Fruit fly (Drosophila melanogaster) whole organism, embryonic: ENCODE data around the gene CG12290.

Experiments used
- Aef1 ChIP-seq: fragments of 200-800 bp; sonication (Bioruptor generic); IDR thresholded peaks from 3 replicates; pipeline ENCODE4 v1.3.6; 2022; ENCODE audit warnings: missing biosample characterization, missing genetic modification characterization
- C15 ChIP-seq: fragments of 200-800 bp; sonication (Bioruptor generic); IDR thresholded peaks from 3 replicates; pipeline ENCODE4 v1.3.6; 2022; ENCODE audit warnings: missing biosample characterization, missing genetic modification characterization
- CG1024 ChIP-seq: fragments of 200-800 bp; sonication (Bioruptor generic); IDR thresholded peaks from 2 replicates; pipeline ENCODE4 v1.3.6; 2022; ENCODE audit warnings: missing biosample characterization, missing genetic modification characterization
- CG15269 ChIP-seq: fragments of 200-800 bp; sonication (Bioruptor generic); optimal IDR thresholded peaks from 2 replicates; lab custom pipeline; 2018; ENCODE audit warnings: missing biosample characterization, mild to moderate bottlenecking, missing genetic modification characterization, moderate library complexity
- CG2889 ChIP-seq: fragments of 200-800 bp; sonication (Bioruptor generic); IDR thresholded peaks from 3 replicates; pipeline ENCODE4 v1.3.6; 2022; ENCODE audit warnings: missing biosample characterization, missing genetic modification characterization
- CG5180 ChIP-seq: fragments of 200-800 bp; sonication (Bioruptor generic); optimal IDR thresholded peaks from 3 replicates; lab custom pipeline; 2017; ENCODE audit warnings: missing biosample characterization, missing genetic modification characterization, mild to moderate bottlenecking, moderate library complexity, missing genetic modification reagents
- CG7987 ChIP-seq: fragments of 200-800 bp; sonication (Bioruptor generic); optimal IDR thresholded peaks from 2 replicates; lab custom pipeline; 2018; ENCODE audit warnings: missing biosample characterization, mild to moderate bottlenecking, missing genetic modification characterization, moderate library complexity
- CG8290 ChIP-seq, 3 experiments: fragments of 200-800 bp; sonication (Bioruptor generic); optimal IDR thresholded peaks; 2 replicates each; lab custom pipeline; 2016 to 2019; ENCODE audit warnings: missing biosample characterization in 3 of 3, missing genetic modification characterization in 3 of 3, mild to moderate bottlenecking in 2 of 3, moderate library complexity in 1 of 3
- CoRest ChIP-seq: fragments of 200-800 bp; sonication (Bioruptor generic); optimal IDR thresholded peaks from 3 replicates; lab custom pipeline; 2018; ENCODE audit warnings: missing biosample characterization, mild to moderate bottlenecking, missing genetic modification characterization, moderate library complexity
- Fer1 ChIP-seq: fragments of 200-800 bp; sonication (Bioruptor generic); optimal IDR thresholded peaks from 2 replicates; lab custom pipeline; 2017; ENCODE audit warnings: missing biosample characterization, mild to moderate bottlenecking, missing genetic modification characterization
- Hr39 ChIP-seq: fragments of >200 bp; optimal IDR thresholded peaks from 2 replicates; lab custom pipeline; 2017
- Ravus ChIP-seq: fragments of 200-800 bp; sonication (Bioruptor generic); IDR thresholded peaks from 2 replicates; pipeline ENCODE4 v1.3.6; 2022; ENCODE audit warnings: missing biosample characterization, missing genetic modification characterization
- Rfx ChIP-seq: fragments of 200-800 bp; sonication (Bioruptor generic); IDR thresholded peaks from 2 replicates; pipeline ENCODE4 v1.3.6; 2022; ENCODE audit warnings: missing biosample characterization, missing genetic modification characterization
- amos ChIP-seq: fragments of 200-800 bp; sonication (Bioruptor generic); IDR thresholded peaks from 2 replicates; pipeline ENCODE4 v1.3.6; 2022; ENCODE audit warnings: missing biosample characterization, missing genetic modification characterization; ENCODE audit not compliant: partially characterized antibody
- bowl ChIP-seq: fragments of 200-800 bp; sonication (Bioruptor generic); IDR thresholded peaks from 2 replicates; pipeline ENCODE4 v1.3.6; 2022; ENCODE audit warnings: missing biosample characterization, missing genetic modification characterization
- crol ChIP-seq: fragments of 200-800 bp; sonication (Bioruptor generic); IDR thresholded peaks from 2 replicates; pipeline ENCODE4 v1.3.6; 2022; ENCODE audit warnings: missing biosample characterization, missing genetic modification characterization
- dm ChIP-seq: fragments of 200-800 bp; sonication (Bioruptor generic); optimal IDR thresholded peaks from 3 replicates; lab custom pipeline; 2016; ENCODE audit warnings: missing biosample characterization, missing genetic modification characterization
- ham ChIP-seq: fragments of 200-800 bp; sonication (Bioruptor generic); IDR thresholded peaks from 2 replicates; pipeline ENCODE4 v1.3.6; 2022; ENCODE audit warnings: missing biosample characterization, missing genetic modification characterization
- her ChIP-seq: fragments of 200-800 bp; sonication (Bioruptor generic); optimal IDR thresholded peaks from 2 replicates; lab custom pipeline; 2016; ENCODE audit warnings: missing biosample characterization, missing genetic modification characterization
- ranshi ChIP-seq: fragments of 200-800 bp; sonication (Bioruptor generic); IDR thresholded peaks from 2 replicates; pipeline ENCODE4 v1.3.6; 2022; ENCODE audit warnings: missing biosample characterization, missing genetic modification characterization
- tx ChIP-seq: fragments of 200-800 bp; sonication (Bioruptor generic); optimal IDR thresholded peaks from 2 replicates; lab custom pipeline; 2016; ENCODE audit warnings: missing biosample characterization, missing genetic modification characterization
- usp ChIP-seq: fragments of >200 bp; optimal IDR thresholded peaks from 2 replicates; lab custom pipeline; 2017; ENCODE audit warnings: missing biosample characterization, missing genetic modification characterization
- zen2 ChIP-seq: fragments of 200-800 bp; sonication (Bioruptor generic); IDR thresholded peaks from 3 replicates; pipeline ENCODE4 v1.3.6; 2022; ENCODE audit warnings: missing biosample characterization, missing genetic modification characterization; ENCODE audit not compliant: partially characterized antibody

Gene CG12290

DNA sequence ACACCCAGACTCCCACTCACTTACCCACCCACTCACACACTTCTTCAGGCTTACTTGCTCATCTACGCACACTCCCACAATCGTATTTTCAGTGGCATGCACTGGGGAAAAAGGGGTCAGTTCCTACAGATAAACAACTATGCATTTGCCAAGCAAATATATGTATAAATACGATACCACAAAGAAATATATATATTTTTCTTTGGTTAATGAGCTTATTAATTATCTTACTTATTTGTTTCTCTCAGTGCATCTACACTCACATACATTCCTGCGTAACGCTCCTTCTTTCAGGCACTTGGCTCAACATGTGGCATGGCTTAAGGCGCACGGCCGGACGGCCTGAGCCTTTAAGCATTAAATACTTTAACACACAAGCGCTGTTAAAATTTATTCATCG, 50.4 kb downstream of the CG12290 start (continued):
- TF ChIP-seq C15 (0 out of 3 replicates have a peak, but pooled peaks have one; percentile 46), CG1024 (GFP tag; lab: Robert Waterston, UW) (no peak), Ravus (GFP tag; lab: Robert Waterston, UW) (no peak), bowl (GFP tag; lab: Robert Waterston, UW) (no peak), CG8290 (GFP tag; optimal IDR thresholded peaks at IDR 0.05; lab: Kevin White, UChicago) (no peak), CG8290 (tag; optimal IDR thresholded peaks at IDR 0.05; lab: Kevin White, UChicago) (peak in 1 of 2 experiments; percentile 47), CG15269 (tag; lab: Kevin White, UChicago) (peak; percentile 63), CoRest (tag; lab: Kevin White, UChicago) (peak; percentile 49), ranshi (GFP tag; lab: Robert Waterston, UW) (peak; percentile 57; the same call in 1 of the 2 replicates), Fer1 (peak; percentile 84), Aef1 (GFP tag; lab: Robert Waterston, UW) (peak; percentile 46; the same call in 2 of the 3 replicates), amos (GFP tag; lab: Robert Waterston, UW) (no peak), Rfx (GFP tag; lab: Robert Waterston, UW) (peak; percentile 74), tx (GFP tag; lab: Kevin White, UChicago) (no peak), CG2889 (GFP tag; lab: Robert Waterston, UW) (0 out of 3 replicates have a peak, but pooled peaks have one; percentile 31), dm (GFP tag; lab: Kevin White, UChicago) (no peak), her (GFP tag; lab: Kevin White, UChicago) (no peak), usp (GFP tag; lab: Kevin White, UChicago) (no peak), ham (GFP tag; lab: Robert Waterston, UW) (no peak), CG5180 (GFP tag; lab: Kevin White, UChicago) (peak; percentile 39), zen2 (GFP tag; lab: Robert Waterston, UW) (no peak), Hr39 (lab: Kevin White, UChicago) (no peak), crol (GFP tag; lab: Robert Waterston, UW) (no peak), CG7987 (GFP tag; lab: Kevin White, UChicago) (no peak)
